Worm (Caenorhabditis elegans) whole organism, mixed stage, embryonic: ENCODE measurements around the gene acr-7.

Source experiments
- ces-1 ChIP-seq: fragments of 150-350 bp; optimal IDR thresholded peaks from 2 replicates; lab custom pipeline; 2014; ENCODE audit warnings: missing biosample characterization, missing genetic modification reagents, missing genetic modification characterization
- elt-3 ChIP-seq: fragments of 150-350 bp; optimal IDR thresholded peaks from 2 replicates; lab custom pipeline; 2014; ENCODE audit warnings: missing biosample characterization, missing genetic modification characterization
- flh-1 ChIP-seq: fragments of 200-800 bp; sonication (Bioruptor generic); optimal IDR thresholded peaks from 2 replicates; lab custom pipeline; 2018; ENCODE audit warnings: mild to moderate bottlenecking, missing genetic modification characterization, moderate library complexity, missing compliant biosample characterization
- lin-13 ChIP-seq: fragments of 150-350 bp; optimal IDR thresholded peaks from 2 replicates; lab custom pipeline; 2014; ENCODE audit warnings: missing biosample characterization, missing genetic modification characterization
- nhr-237 ChIP-seq: fragments of 150-350 bp; optimal IDR thresholded peaks from 2 replicates; lab custom pipeline; 2014; ENCODE audit warnings: missing biosample characterization, missing genetic modification characterization
- pha-4 ChIP-seq: fragments of 150-350 bp; optimal IDR thresholded peaks from 2 replicates; lab custom pipeline; 2018; ENCODE audit warnings: missing biosample characterization, missing genetic modification reagents, missing genetic modification characterization
- unc-62 ChIP-seq: fragments of 150-350 bp; optimal IDR thresholded peaks from 2 replicates; lab custom pipeline; 2014; ENCODE audit warnings: missing biosample characterization, missing genetic modification reagents, missing genetic modification characterization
- ztf-11 ChIP-seq: fragments of 150-350 bp; optimal IDR thresholded peaks from 2 replicates; lab custom pipeline; 2014; ENCODE audit warnings: missing biosample characterization, missing genetic modification characterization

DNA sequence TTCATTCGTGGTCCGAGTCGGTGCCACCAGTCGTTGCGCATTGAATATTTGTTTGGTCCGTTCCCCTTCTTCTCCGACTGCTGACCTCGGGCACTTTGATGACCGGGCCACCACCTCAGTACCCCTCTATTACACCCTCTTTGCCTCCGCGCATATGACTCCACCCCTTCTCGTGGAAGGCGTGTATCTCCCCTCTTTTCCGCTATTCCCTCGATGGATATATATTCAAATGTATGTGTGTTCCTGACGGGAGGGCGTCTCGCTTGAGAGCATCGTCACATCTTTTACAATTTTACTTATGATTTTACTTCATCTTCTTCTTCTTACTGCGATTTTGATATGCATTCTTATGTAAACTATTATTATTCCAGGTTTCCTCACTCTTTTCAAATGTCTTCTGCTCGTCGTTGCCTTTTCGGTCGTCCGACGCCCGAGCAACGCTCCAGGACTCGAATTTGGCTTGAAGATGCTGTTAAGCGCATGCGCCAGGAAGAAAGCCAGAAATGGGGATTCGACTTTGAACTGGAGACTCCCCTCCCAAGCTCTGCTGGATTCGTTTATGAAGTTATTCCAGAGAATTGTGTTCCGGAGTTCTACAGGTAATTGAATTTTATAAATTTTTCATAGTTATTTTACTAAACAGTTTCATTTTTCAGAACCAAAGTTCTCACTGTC, 38.6 kb downstream of the acr-7 start, which contains the start of gene cki-1:
- TF ChIP-seq lin-13 (tag; lab: Kevin White, UChicago) = peak; percentile 8
- TF ChIP-seq elt-3 = no peak
- TF ChIP-seq unc-62 (GFP tag; lab: Kevin White, UChicago) = no peak
- no peak for TF ChIP-seq ces-1 (GFP tag; lab: Kevin White, UChicago)
- TF ChIP-seq nhr-237 (tag; lab: Kevin White, UChicago) = no peak
- TF ChIP-seq ztf-11 (tag; lab: Kevin White, UChicago) = peak; percentile 57
- peak; percentile 25 for TF ChIP-seq pha-4 (tag; lab: Kevin White, UChicago)
- no peak for TF ChIP-seq flh-1 (GFP tag; lab: Kevin White, UChicago)
